Fruit fly (Drosophila melanogaster): ENCODE measurements around the gene CG6766.

DNA sequence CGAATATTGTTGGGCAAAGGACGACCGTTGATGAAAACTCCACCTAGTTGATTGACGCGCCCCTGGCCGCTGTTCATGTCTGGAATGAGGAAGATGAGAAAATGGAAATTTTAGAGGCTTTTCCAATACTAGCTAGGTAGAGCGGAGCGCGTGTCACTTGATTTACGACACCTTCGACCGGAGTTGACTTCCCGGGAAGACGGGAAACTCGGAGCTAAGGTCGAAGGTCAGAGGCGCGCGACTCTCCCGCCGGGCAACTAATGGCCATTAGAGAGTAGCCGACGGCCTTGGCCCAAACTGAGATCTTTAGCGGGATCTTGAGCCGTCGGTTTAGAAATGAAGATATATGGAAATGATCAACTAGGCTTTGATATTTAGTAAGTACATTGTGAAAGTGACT is 44.5 kb upstream of the CG6766 start:
- TF ChIP-seq psq (optimal IDR thresholded peaks at IDR 0.05) (no peak), insv (optimal IDR thresholded peaks at IDR 0.05) (no peak), ttk (optimal IDR thresholded peaks at IDR 0.05) (no peak), Myc (optimal IDR thresholded peaks at IDR 0.05) (no peak)

Data from Kc167 (cell line).